Worm (Caenorhabditis elegans) whole organism, L3 larva: ENCODE results near the gene F13E9.19.

Experiments used
- fkh-10 ChIP-seq: sonication (generic microtip); optimal IDR thresholded peaks from 2 replicates; lab custom pipeline; 2017; ENCODE audit warnings: missing biosample characterization, missing genetic modification reagents, missing genetic modification characterization
- fos-1 ChIP-seq: fragments of 150-350 bp; optimal IDR thresholded peaks from 2 replicates; lab custom pipeline; 2014; ENCODE audit warnings: missing biosample characterization, missing genetic modification characterization
- mml-1 ChIP-seq: fragments of 150-350 bp; sonication (generic microtip); optimal IDR thresholded peaks from 3 replicates; lab custom pipeline; 2014; ENCODE audit warnings: missing biosample characterization, missing genetic modification characterization
- nfya-1 ChIP-seq: sonication (generic microtip); optimal IDR thresholded peaks from 2 replicates; lab custom pipeline; 2017; ENCODE audit warnings: missing genetic modification characterization, mild to moderate bottlenecking, missing compliant biosample characterization, antibody characterized with exemption, moderate library complexity; ENCODE audit not compliant: insufficient read depth
- nhr-237 ChIP-seq: fragments of 150-350 bp; optimal IDR thresholded peaks from 2 replicates; lab custom pipeline; 2014; ENCODE audit warnings: missing biosample characterization, missing genetic modification characterization
- nhr-25 ChIP-seq: sonication (generic microtip); optimal IDR thresholded peaks from 2 replicates; lab custom pipeline; 2017; ENCODE audit warnings: missing biosample characterization, missing genetic modification characterization
- snpc-4 ChIP-seq: fragments of 150-350 bp; optimal IDR thresholded peaks from 2 replicates; lab custom pipeline; 2014; ENCODE audit warnings: missing biosample characterization, missing genetic modification characterization
- tbx-2 ChIP-seq: sonication (generic microtip); optimal IDR thresholded peaks from 2 replicates; lab custom pipeline; 2016; ENCODE audit warnings: mild to moderate bottlenecking, missing genetic modification characterization, missing compliant biosample characterization
- unc-39 ChIP-seq: sonication (generic microtip); optimal IDR thresholded peaks from 4 replicates; lab custom pipeline; 2017; ENCODE audit warnings: missing biosample characterization, missing genetic modification characterization

ce11 chrIV:10904282-10904681 lies 5.1 kb downstream of the F13E9.19 start, which contains the start of gene ZK596.3:
- no peak for TF ChIP-seq nhr-237 (tag; lab: Kevin White, UChicago)
- TF ChIP-seq unc-39 (tag; lab: Kevin White, UChicago), result no peak
- TF ChIP-seq mml-1, result no peak
- no peak for TF ChIP-seq snpc-4 (tag; lab: Kevin White, UChicago)
- no peak for TF ChIP-seq fkh-10 (GFP tag; lab: Kevin White, UChicago)
- no peak for TF ChIP-seq nhr-25 (tag; lab: Kevin White, UChicago)
- no peak for TF ChIP-seq nfya-1
- TF ChIP-seq tbx-2 (tag; lab: Kevin White, UChicago), result no peak
- TF ChIP-seq fos-1 (tag; lab: Kevin White, UChicago), result no peak
